Worm (Caenorhabditis elegans) whole organism, young adult: Measurements from ENCODE around the gene nhr-116.
"Not testable (repeated sequence)": the region's sequence is repeated elsewhere in the genome, so short reads cannot be mapped to it uniquely, and the experiment has no call there.

Experiments used
- B0336.3 ChIP-seq: fragments of 200-800 bp; sonication (Bioruptor generic); IDR thresholded peaks from 2 replicates; pipeline ENCODE4 v1.3.6; 2022; ENCODE audit warnings: missing genetic modification characterization, missing compliant biosample characterization
- C06A6.2 ChIP-seq: fragments of 200-800 bp; sonication (Bioruptor generic); conservative IDR thresholded peaks from 2 replicates; pipeline ENCODE4 v1.3.6; 2022; ENCODE audit warnings: missing genetic modification characterization, missing compliant biosample characterization
- C17E4.6 ChIP-seq: fragments of 200-800 bp; sonication (Bioruptor generic); IDR thresholded peaks from 2 replicates; pipeline ENCODE4 v1.3.6; 2022; ENCODE audit warnings: missing genetic modification reagents, missing genetic modification characterization, missing compliant biosample characterization
- F22D6.2 ChIP-seq: sonication (generic microtip); optimal IDR thresholded peaks from 2 replicates; lab custom pipeline; 2016; ENCODE audit warnings: mild to moderate bottlenecking, missing genetic modification characterization, missing compliant biosample characterization
- F23B12.7 ChIP-seq: sonication (generic microtip); optimal IDR thresholded peaks from 2 replicates; lab custom pipeline; 2017; ENCODE audit warnings: missing genetic modification characterization, mild to moderate bottlenecking, missing compliant biosample characterization, antibody characterized with exemption, moderate library complexity; ENCODE audit not compliant: insufficient read depth
- F39B2.1 ChIP-seq: fragments of 200-800 bp; sonication (Bioruptor generic); IDR thresholded peaks from 2 replicates; pipeline ENCODE4 v1.3.6; 2022; ENCODE audit warnings: missing genetic modification reagents, missing genetic modification characterization, missing compliant biosample characterization
- Y53G8AR.9 ChIP-seq: fragments of 200-800 bp; sonication (Bioruptor generic); conservative IDR thresholded peaks from 2 replicates; pipeline ENCODE4 v1.3.6; 2022; ENCODE audit warnings: missing genetic modification reagents, missing genetic modification characterization, missing compliant biosample characterization
- Y56A3A.18 ChIP-seq: fragments of 200-800 bp; sonication (Bioruptor generic); IDR thresholded peaks from 2 replicates; pipeline ENCODE4 v1.3.6; 2022; ENCODE audit warnings: missing genetic modification reagents, missing genetic modification characterization, missing compliant biosample characterization
- Y95B8A.8 ChIP-seq: fragments of 200-800 bp; sonication (Bioruptor generic); IDR thresholded peaks from 2 replicates; pipeline ENCODE4 v1.3.6; 2022; ENCODE audit warnings: missing genetic modification reagents, missing genetic modification characterization, missing compliant biosample characterization
- ZK185.1 ChIP-seq: sonication (generic microtip); optimal IDR thresholded peaks from 2 replicates; lab custom pipeline; 2016; ENCODE audit warnings: mild to moderate bottlenecking, missing genetic modification characterization, missing compliant biosample characterization; ENCODE audit not compliant: poor library complexity, severe bottlenecking
- akir-1 ChIP-seq: fragments of 200-800 bp; sonication (Bioruptor generic); optimal IDR thresholded peaks from 2 replicates; lab custom pipeline; 2018; ENCODE audit warnings: mild to moderate bottlenecking, missing genetic modification characterization, moderate library complexity, missing compliant biosample characterization
- aptf-2 ChIP-seq: fragments of 200-800 bp; sonication (Bioruptor generic); conservative IDR thresholded peaks from 2 replicates; pipeline ENCODE4 v1.3.6; 2022; ENCODE audit warnings: missing genetic modification reagents, missing genetic modification characterization, missing compliant biosample characterization
- cebp-1 ChIP-seq, 2 experiments: fragments of 200-800 bp in 1 of 2; sonication (Bioruptor generic) in 1 of 2; sonication (generic microtip) in 1 of 2; IDR thresholded peaks in 1 of 2; optimal IDR thresholded peaks in 1 of 2; 2 replicates each; pipeline versions ENCODE4 v1.3.6 to Lab custom; 2017 to 2022; ENCODE audit warnings: missing compliant biosample characterization in 2 of 2, missing genetic modification characterization in 2 of 2, mild to moderate bottlenecking in 1 of 2, missing genetic modification reagents in 1 of 2, moderate library complexity in 1 of 2
- ceh-27 ChIP-seq: fragments of 200-800 bp; sonication (Bioruptor generic); optimal IDR thresholded peaks from 2 replicates; lab custom pipeline; 2018; ENCODE audit warnings: mild to moderate bottlenecking, missing genetic modification characterization, moderate library complexity, missing compliant biosample characterization
- ceh-40 ChIP-seq: fragments of 200-800 bp; sonication (Bioruptor generic); IDR thresholded peaks from 2 replicates; pipeline ENCODE4 v1.3.6; 2022; ENCODE audit warnings: missing genetic modification characterization, missing compliant biosample characterization
- ceh-91 ChIP-seq: fragments of 200-800 bp; sonication (Bioruptor generic); IDR thresholded peaks from 2 replicates; pipeline ENCODE4 v1.3.6; 2022; ENCODE audit warnings: missing genetic modification reagents, missing genetic modification characterization, missing compliant biosample characterization
- chd-7 ChIP-seq: sonication (generic microtip); optimal IDR thresholded peaks from 2 replicates; lab custom pipeline; 2016; ENCODE audit warnings: mild to moderate bottlenecking, missing genetic modification characterization, moderate library complexity, missing compliant biosample characterization
- die-1 ChIP-seq: sonication (generic microtip); optimal IDR thresholded peaks from 2 replicates; lab custom pipeline; 2016; ENCODE audit warnings: missing genotype, mild to moderate bottlenecking, missing genetic modification characterization, missing compliant biosample characterization
- dox-1 ChIP-seq: fragments of 200-800 bp; sonication (Bioruptor generic); IDR thresholded peaks from 2 replicates; pipeline ENCODE4 v1.3.6; 2022; ENCODE audit warnings: missing genetic modification reagents, missing genetic modification characterization, missing compliant biosample characterization
- dpff-1 ChIP-seq: sonication (generic microtip); optimal IDR thresholded peaks from 2 replicates; lab custom pipeline; 2017; ENCODE audit warnings: mild to moderate bottlenecking, missing genetic modification characterization, missing compliant biosample characterization
- egl-18 ChIP-seq: fragments of 200-800 bp; sonication (Bioruptor generic); IDR thresholded peaks from 2 replicates; pipeline ENCODE4 v1.3.6; 2022; ENCODE audit warnings: missing genetic modification reagents, missing genetic modification characterization, missing compliant biosample characterization
- egrh-3 ChIP-seq: fragments of 200-800 bp; sonication (Bioruptor generic); IDR thresholded peaks from 2 replicates; pipeline ENCODE4 v1.3.6; 2022; ENCODE audit warnings: missing genetic modification reagents, missing genetic modification characterization, missing compliant biosample characterization
- ekl-4 ChIP-seq: fragments of 200-800 bp; sonication (Bioruptor generic); IDR thresholded peaks from 2 replicates; pipeline ENCODE4 v1.3.6; 2022; ENCODE audit warnings: missing genetic modification reagents, missing genetic modification characterization, missing compliant biosample characterization
- gei-17 ChIP-seq: fragments of 200-800 bp; sonication (Bioruptor generic); optimal IDR thresholded peaks from 2 replicates; lab custom pipeline; 2018; ENCODE audit warnings: mild to moderate bottlenecking, missing genetic modification characterization, missing compliant biosample characterization
- hlh-26 ChIP-seq: fragments of 200-800 bp; sonication (Bioruptor generic); conservative IDR thresholded peaks from 2 replicates; pipeline ENCODE4 v1.3.6; 2022; ENCODE audit warnings: missing genetic modification reagents, missing genetic modification characterization, missing compliant biosample characterization
- let-526 ChIP-seq: fragments of 200-800 bp; sonication (Bioruptor generic); IDR thresholded peaks from 2 replicates; pipeline ENCODE4 v1.3.6; 2022; ENCODE audit warnings: missing genetic modification reagents, missing genetic modification characterization, missing compliant biosample characterization
- lsl-1 ChIP-seq: fragments of 200-800 bp; sonication (Bioruptor generic); optimal IDR thresholded peaks from 2 replicates; lab custom pipeline; 2018; ENCODE audit warnings: mild to moderate bottlenecking, missing genetic modification characterization, moderate library complexity, missing compliant biosample characterization
- madf-10 ChIP-seq: sonication (generic microtip); optimal IDR thresholded peaks from 2 replicates; lab custom pipeline; 2016; ENCODE audit warnings: mild to moderate bottlenecking, missing genetic modification characterization, missing compliant biosample characterization
- madf-6 ChIP-seq: fragments of 200-800 bp; sonication (Bioruptor generic); IDR thresholded peaks from 2 replicates; pipeline ENCODE4 v1.3.6; 2022; ENCODE audit warnings: missing genetic modification reagents, missing genetic modification characterization, missing compliant biosample characterization
- madf-8 ChIP-seq: fragments of 200-800 bp; sonication (Bioruptor generic); conservative IDR thresholded peaks from 2 replicates; pipeline ENCODE4 v1.3.6; 2022; ENCODE audit warnings: missing genetic modification reagents, missing genetic modification characterization, missing compliant biosample characterization
- mes-4 ChIP-seq: sonication (generic microtip); optimal IDR thresholded peaks from 2 replicates; lab custom pipeline; 2016; ENCODE audit warnings: missing genotype, missing genetic modification characterization, missing compliant biosample characterization
- nfya-2 ChIP-seq: fragments of 200-800 bp; sonication (Bioruptor generic); IDR thresholded peaks from 2 replicates; pipeline ENCODE4 v1.3.6; 2022; ENCODE audit warnings: missing genetic modification reagents, missing genetic modification characterization, missing compliant biosample characterization
- nhr-90 ChIP-seq: sonication (generic microtip); optimal IDR thresholded peaks from 2 replicates; lab custom pipeline; 2016; ENCODE audit warnings: missing genotype, mild to moderate bottlenecking, missing genetic modification characterization, missing compliant biosample characterization
- pbrm-1 ChIP-seq: fragments of 200-800 bp; sonication (Bioruptor generic); IDR thresholded peaks from 2 replicates; pipeline ENCODE4 v1.3.6; 2022; ENCODE audit warnings: missing genetic modification reagents, missing genetic modification characterization, missing compliant biosample characterization
- sea-2 ChIP-seq: fragments of 200-800 bp; sonication (Bioruptor generic); IDR thresholded peaks from 2 replicates; pipeline ENCODE4 v1.3.6; 2022; ENCODE audit warnings: missing genetic modification characterization, missing compliant biosample characterization
- snpc-1.3 ChIP-seq: sonication (generic microtip); optimal IDR thresholded peaks from 2 replicates; lab custom pipeline; 2017; ENCODE audit warnings: missing genetic modification characterization, mild to moderate bottlenecking, missing compliant biosample characterization, antibody characterized with exemption, moderate library complexity, missing genotype, missing genetic modification reagents; ENCODE audit not compliant: insufficient read depth
- tbx-9 ChIP-seq: sonication (generic microtip); optimal IDR thresholded peaks from 2 replicates; lab custom pipeline; 2016; ENCODE audit warnings: borderline replicate concordance, missing genetic modification characterization, inconsistent platforms, missing compliant biosample characterization
- unc-130 ChIP-seq: sonication (generic microtip); optimal IDR thresholded peaks from 2 replicates; lab custom pipeline; 2016; ENCODE audit warnings: missing genetic modification reagents, missing genetic modification characterization, missing compliant biosample characterization
- xnd-1 ChIP-seq: sonication (generic microtip); optimal IDR thresholded peaks from 2 replicates; lab custom pipeline; 2016; ENCODE audit warnings: missing genotype, missing genetic modification reagents, missing genetic modification characterization, missing compliant biosample characterization
- ztf-18 ChIP-seq: sonication (generic microtip); optimal IDR thresholded peaks from 2 replicates; lab custom pipeline; 2016; ENCODE audit warnings: missing genotype, mild to moderate bottlenecking, missing genetic modification characterization, missing compliant biosample characterization

nhr-116 gene

DNA sequence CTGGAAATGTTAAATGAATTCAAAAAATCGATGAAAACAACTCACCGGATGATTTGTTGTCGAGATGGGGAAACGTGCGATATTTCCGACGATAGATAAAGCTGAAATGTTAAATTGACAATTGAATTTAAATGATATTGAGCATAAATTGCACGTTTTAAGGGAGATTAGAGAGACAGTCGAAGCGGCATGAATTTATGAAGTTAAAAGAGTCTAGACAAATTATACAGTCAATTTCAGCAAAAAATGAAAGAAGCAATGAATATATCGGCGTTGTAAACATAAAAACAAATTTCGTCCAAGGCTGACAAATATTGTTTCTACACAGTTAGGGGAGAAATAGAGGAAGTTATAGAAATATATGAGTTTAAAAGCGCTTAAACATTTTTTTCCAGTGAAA, 15.3 kb downstream of the nhr-116 start, which contains the start of gene Y102A5C.36 (continued):
- TF ChIP-seq nhr-90 (no peak), nfya-2 (GFP tag; lab: Robert Waterston, UW) (no peak)

- not testable (repeated sequence) for TF ChIP-seq dpff-1 (tag; lab: Kevin White, UChicago); C17E4.6 (GFP tag; lab: Robert Waterston, UW); tbx-9 (tag; lab: Kevin White, UChicago)
Observed at ce11 chrV:16938731-16939130, 26.7 kb downstream of the nhr-116 start, which contains the start of gene fbxa-148. TSS of gene fbxa-148 (plus strand) at chrV:16939031.

DNA sequence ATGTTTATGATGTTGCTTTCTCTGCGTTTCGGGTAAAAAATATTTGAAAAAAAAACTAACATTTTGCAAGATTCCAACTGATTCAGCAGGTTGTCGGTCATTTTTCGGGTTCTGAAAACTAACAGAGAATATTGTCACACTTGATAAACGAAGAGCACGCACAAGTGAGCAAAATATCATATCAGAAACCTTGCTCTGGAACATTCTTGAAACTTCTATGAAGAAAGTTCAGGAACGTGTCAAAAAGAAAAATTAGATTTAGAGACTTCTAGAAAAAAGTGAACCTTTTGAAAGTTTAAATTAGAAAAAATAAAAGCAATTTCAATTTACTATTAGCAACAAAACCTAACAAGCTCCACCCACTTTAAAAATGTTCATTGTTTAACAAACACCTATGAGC, 36.0 kb downstream of the nhr-116 start, which contains the start of gene fbxa-112:
fbxa-112 (minus strand) TSS at position 101 of the 400 bp plus-strand sequence.
- not testable (repeated sequence) for TF ChIP-seq F22D6.2 (tag; lab: Kevin White, UChicago); mes-4; ZK185.1 (tag; lab: Kevin White, UChicago)

DNA sequence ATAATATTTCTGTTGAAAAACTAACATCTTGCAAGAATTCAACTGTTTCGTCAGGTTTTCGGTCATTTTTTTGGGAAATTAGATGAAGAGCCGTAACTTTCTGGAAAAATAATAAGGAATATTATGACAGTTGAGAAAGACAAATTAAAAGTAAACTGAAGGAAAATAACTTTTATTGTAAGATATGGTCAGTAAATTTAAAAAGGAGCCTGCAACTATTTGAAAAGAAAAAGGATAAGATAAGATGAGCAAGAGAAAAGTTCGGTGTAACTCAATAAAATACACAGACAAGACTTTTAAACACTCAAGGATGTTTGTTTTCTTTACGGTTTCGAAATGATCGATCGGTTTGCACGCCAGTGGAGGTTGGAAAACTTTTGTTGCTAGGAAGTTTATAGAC, 37.6 kb downstream of the nhr-116 start, which contains the start of gene fbxa-111:
fbxa-111 (minus strand) TSS at position 101 of the 400 bp plus-strand sequence.
- TF ChIP-seq gei-17 (GFP tag; lab: Kevin White, UChicago); B0336.3 (GFP tag; lab: Robert Waterston, UW); C17E4.6 (GFP tag; lab: Robert Waterston, UW): not testable (repeated sequence)

DNA sequence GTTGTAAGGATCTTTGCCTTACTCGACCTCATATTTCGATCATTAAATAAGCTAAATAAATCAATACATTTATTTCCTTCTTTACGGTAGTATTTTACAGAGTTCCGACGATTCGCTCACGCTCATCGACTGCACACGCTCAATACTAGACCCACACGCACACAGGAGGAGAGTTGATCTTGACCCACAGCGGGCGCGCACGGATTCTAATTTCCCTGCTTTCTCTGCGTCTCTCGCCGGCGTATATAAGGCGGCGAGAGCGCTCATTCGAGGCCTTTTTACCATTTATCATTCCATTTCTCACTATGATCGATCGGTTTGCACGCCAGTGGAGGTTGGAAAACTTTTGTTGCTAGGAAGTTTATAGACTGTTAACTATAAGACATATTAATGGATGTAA, 38.0 kb downstream of the nhr-116 start:
- TF ChIP-seq xnd-1 (tag; lab: Kevin White, UChicago) (peak; percentile 84), ceh-27 (GFP tag; lab: Kevin White, UChicago) (no peak), ekl-4 (no peak), cebp-1 (GFP tag; IDR thresholded peaks at IDR 0.05; lab: Robert Waterston, UW) (no peak), cebp-1 (tag; optimal IDR thresholded peaks at IDR 0.05; lab: Kevin White, UChicago) (no peak), let-526 (GFP tag; lab: Robert Waterston, UW) (no peak), ztf-18 (tag; lab: Kevin White, UChicago) (no peak), pbrm-1 (GFP tag; lab: Robert Waterston, UW) (no peak), die-1 (tag; lab: Kevin White, UChicago) (no peak), F23B12.7 (tag; lab: Kevin White, UChicago) (no peak), hlh-26 (GFP tag; lab: Robert Waterston, UW) (no peak), dox-1 (GFP tag; lab: Robert Waterston, UW) (no peak), ceh-91 (GFP tag; lab: Robert Waterston, UW) (no peak), aptf-2 (GFP tag; lab: Robert Waterston, UW) (no peak), F39B2.1 (GFP tag; lab: Robert Waterston, UW) (no peak), unc-130 (no peak), chd-7 (tag; lab: Kevin White, UChicago) (no peak), ceh-40 (no peak), Y95B8A.8 (GFP tag; lab: Robert Waterston, UW) (no peak), C06A6.2 (GFP tag; lab: Robert Waterston, UW) (no peak), akir-1 (no peak), Y56A3A.18 (GFP tag; lab: Robert Waterston, UW) (no peak), tbx-9 (tag; lab: Kevin White, UChicago) (no peak), snpc-1.3 (tag; lab: Kevin White, UChicago) (no peak), egl-18 (GFP tag; lab: Robert Waterston, UW) (no peak), madf-10 (tag; lab: Kevin White, UChicago) (no peak), sea-2 (no peak), Y53G8AR.9 (GFP tag; lab: Robert Waterston, UW) (no peak), madf-6 (GFP tag; lab: Robert Waterston, UW) (peak; percentile 90), lsl-1 (GFP tag; lab: Kevin White, UChicago) (no peak), madf-8 (GFP tag; lab: Robert Waterston, UW) (peak; percentile 78), egrh-3 (GFP tag; lab: Robert Waterston, UW) (no peak)
